Worm (Caenorhabditis elegans) whole organism, L3 larva: ENCODE measurements around the gene tsp-18.

Experiments
- elt-2 ChIP-seq: sonication (generic microtip); optimal IDR thresholded peaks from 2 replicates; lab custom pipeline; 2016; ENCODE audit warnings: missing genetic modification reagents, mild to moderate bottlenecking, missing genetic modification characterization, missing compliant biosample characterization
- fkh-10 ChIP-seq: sonication (generic microtip); optimal IDR thresholded peaks from 2 replicates; lab custom pipeline; 2017; ENCODE audit warnings: missing biosample characterization, missing genetic modification reagents, missing genetic modification characterization
- jun-1 ChIP-seq: fragments of 150-350 bp; optimal IDR thresholded peaks from 2 replicates; lab custom pipeline; 2014; ENCODE audit warnings: missing biosample characterization, missing genetic modification reagents, missing genetic modification characterization
- lin-39 ChIP-seq: fragments of 150-350 bp; optimal IDR thresholded peaks from 2 replicates; lab custom pipeline; 2018; ENCODE audit warnings: missing biosample characterization, missing genetic modification reagents, missing genetic modification characterization
- mml-1 ChIP-seq: fragments of 150-350 bp; sonication (generic microtip); optimal IDR thresholded peaks from 3 replicates; lab custom pipeline; 2014; ENCODE audit warnings: missing biosample characterization, missing genetic modification characterization
- nhr-23 ChIP-seq: fragments of 150-350 bp; optimal IDR thresholded peaks from 2 replicates; lab custom pipeline; 2014; ENCODE audit warnings: missing biosample characterization, missing genetic modification reagents, missing genetic modification characterization
- nhr-237 ChIP-seq: fragments of 150-350 bp; optimal IDR thresholded peaks from 2 replicates; lab custom pipeline; 2014; ENCODE audit warnings: missing biosample characterization, missing genetic modification characterization
- nhr-77 ChIP-seq: fragments of 150-350 bp; optimal IDR thresholded peaks from 2 replicates; lab custom pipeline; 2014; ENCODE audit warnings: missing biosample characterization, missing genetic modification characterization
- snpc-4 ChIP-seq: fragments of 150-350 bp; optimal IDR thresholded peaks from 2 replicates; lab custom pipeline; 2014; ENCODE audit warnings: missing biosample characterization, missing genetic modification characterization
- unc-62 ChIP-seq: fragments of 150-350 bp; sonication (generic microtip); optimal IDR thresholded peaks from 4 replicates; lab custom pipeline; 2014; ENCODE audit warnings: missing biosample characterization, missing genetic modification reagents, missing genetic modification characterization
- ztf-4 ChIP-seq: fragments of 150-350 bp; optimal IDR thresholded peaks from 2 replicates; lab custom pipeline; 2014; ENCODE audit warnings: missing biosample characterization, missing genetic modification characterization

- TF ChIP-seq snpc-4 (tag; lab: Kevin White, UChicago) (no peak), lin-39 (no peak), fkh-10 (GFP tag; lab: Kevin White, UChicago) (no peak), elt-2 (tag; lab: Kevin White, UChicago) (peak; percentile 87), jun-1 (peak; percentile 78), unc-62 (GFP tag; lab: Kevin White, UChicago) (no peak), ztf-4 (tag; lab: Kevin White, UChicago) (no peak), mml-1 (tag; lab: Kevin White, UChicago) (no peak), nhr-23 (tag; lab: Kevin White, UChicago) (no peak), nhr-77 (tag; lab: Kevin White, UChicago) (no peak), nhr-237 (tag; lab: Kevin White, UChicago) (no peak)
These were observed 31.7 kb downstream of the tsp-18 start for ce11 chrII:5936009-5936408.
